Worm (Caenorhabditis elegans): Measurements from ENCODE around the gene F41E6.1.

Gene F41E6.1

DNA sequence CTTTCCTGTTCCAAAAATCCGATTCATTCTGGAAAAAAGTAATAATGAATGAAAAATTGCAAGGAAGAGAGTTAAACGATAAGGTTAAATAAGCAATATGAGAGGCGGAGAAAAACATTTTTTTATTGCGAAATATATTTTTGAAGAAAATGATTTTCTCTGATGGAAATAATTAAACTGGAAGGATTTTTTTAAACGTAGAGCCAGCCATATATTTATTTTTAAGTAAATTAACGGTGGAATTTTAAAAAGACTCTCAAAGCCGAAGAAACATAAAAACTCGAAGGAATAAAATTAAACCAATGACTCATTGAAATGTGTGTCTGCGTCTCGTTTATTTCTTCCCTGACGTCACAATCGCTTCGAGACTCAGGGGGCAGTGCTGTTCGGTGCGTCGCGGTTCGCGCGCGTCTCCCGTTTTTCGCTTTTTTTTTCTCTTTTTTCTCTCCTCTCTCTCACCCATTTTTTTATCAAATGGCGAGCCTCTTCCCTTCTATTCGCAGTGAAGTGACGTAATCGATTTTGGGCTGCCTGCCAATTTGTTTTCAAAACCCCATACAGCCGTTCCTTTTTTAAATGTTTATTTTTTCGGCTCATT is 16.2 kb upstream of the F41E6.1 start, which contains the start of gene vps-60:
Gene vps-60 (minus strand): TSS at position 30 of the 598 bp plus-strand sequence.
- TF ChIP-seq nhr-48 (tag; optimal IDR thresholded peaks at IDR 0.05) (peak; percentile 90), nhr-77 (tag; optimal IDR thresholded peaks at IDR 0.05) (peak; percentile 95), F10B5.3 (tag; optimal IDR thresholded peaks at IDR 0.05) (no peak), hlh-30 (tag; optimal IDR thresholded peaks at IDR 0.05; ENCODE audit: insufficient read depth) (peak; percentile 93), snpc-1.2 (GFP tag; IDR thresholded peaks at IDR 0.05) (no peak), ztf-7 (tag; optimal IDR thresholded peaks at IDR 0.05) (peak; percentile 49), lin-15B (tag; optimal IDR thresholded peaks at IDR 0.05) (no peak), sdz-12 (GFP tag; optimal IDR thresholded peaks at IDR 0.05) (peak; percentile 30), lim-7 (GFP tag; IDR thresholded peaks at IDR 0.05) (0 out of 2 replicates have a peak, but pooled peaks have one; percentile 26), dmd-8 (GFP tag; IDR thresholded peaks at IDR 0.05) (no peak), nhr-102 (tag; optimal IDR thresholded peaks at IDR 0.05) (peak; percentile 66), nhr-41 (GFP tag; IDR thresholded peaks at IDR 0.05) (0 out of 2 replicates have a peak, but pooled peaks have one; percentile 29), ceh-20 (GFP tag; IDR thresholded peaks at IDR 0.05) (peak; percentile 89), zag-1 (tag; optimal IDR thresholded peaks at IDR 0.05) (no peak), nhr-28 (tag; optimal IDR thresholded peaks at IDR 0.05) (peak; percentile 82), jun-1 (tag; optimal IDR thresholded peaks at IDR 0.05) (peak; percentile 90), dve-1 (tag; optimal IDR thresholded peaks at IDR 0.05; ENCODE audit: insufficient read depth) (peak; percentile 98), nhr-42 (GFP tag; IDR thresholded peaks at IDR 0.05) (peak; percentile 77; the same call in 1 of the 2 replicates), hlh-11 (tag; optimal IDR thresholded peaks at IDR 0.05) (peak; percentile 97), lin-13 (GFP tag; optimal IDR thresholded peaks at IDR 0.05) (peak; percentile 81), F49E8.2 (tag; optimal IDR thresholded peaks at IDR 0.05; ENCODE audit: borderline replicate concordance) (no peak), zfp-2 (tag; optimal IDR thresholded peaks at IDR 0.05) (peak; percentile 70), pqm-1 (tag; optimal IDR thresholded peaks at IDR 0.05) (peak; percentile 23), aly-2 (tag; optimal IDR thresholded peaks at IDR 0.05) (no peak), madf-5 (GFP tag; IDR thresholded peaks at IDR 0.05) (no peak), dmd-9 (GFP tag; IDR thresholded peaks at IDR 0.05) (no peak), nhr-237 (tag; optimal IDR thresholded peaks at IDR 0.05) (no peak), lin-38 (GFP tag; IDR thresholded peaks at IDR 0.05) (peak; percentile 77), ceh-62 (tag; optimal IDR thresholded peaks at IDR 0.05) (no peak), Y105C5A.15 (GFP tag; IDR thresholded peaks at IDR 0.05) (no peak), daf-19 (GFP tag; conservative IDR thresholded peaks at IDR 0.05) (no peak), skn-1 (tag; optimal IDR thresholded peaks at IDR 0.05) (no peak), lir-3 (tag; optimal IDR thresholded peaks at IDR 0.05) (no peak), fkh-10 (GFP tag; optimal IDR thresholded peaks at IDR 0.05) (peak; percentile 74), nhr-6 (tag; optimal IDR thresholded peaks at IDR 0.05) (peak; percentile 97), mdl-1 (tag; optimal IDR thresholded peaks at IDR 0.05) (peak; percentile 17 to 84), hif-1 (tag; optimal IDR thresholded peaks at IDR 0.05) (peak; percentile 37 to 88), mxl-3 (GFP tag; optimal IDR thresholded peaks at IDR 0.05) (peak; percentile 58), ceh-28 (tag; optimal IDR thresholded peaks at IDR 0.05) (peak; percentile 33), mdt-29 (GFP tag; IDR thresholded peaks at IDR 0.05) (no peak), set-16 (GFP tag; IDR thresholded peaks at IDR 0.05) (peak; percentile 84), zip-2 (tag; optimal IDR thresholded peaks at IDR 0.05) (peak; percentile 60), F37D6.2 (tag; optimal IDR thresholded peaks at IDR 0.05) (peak; percentile 69), Y48G9A.11 (GFP tag; IDR thresholded peaks at IDR 0.05) (peak; percentile 54; the same call in 1 of the 2 replicates), saeg-2 (GFP tag; IDR thresholded peaks at IDR 0.05) (0 out of 2 replicates have a peak, but pooled peaks have one; percentile 42), ces-1 (GFP tag; optimal IDR thresholded peaks at IDR 0.05) (peak; percentile 35), ceh-44 (GFP tag; IDR thresholded peaks at IDR 0.05) (no peak), attf-4 (tag; optimal IDR thresholded peaks at IDR 0.05) (no peak), F44E2.7 (GFP tag; IDR thresholded peaks at IDR 0.05) (no peak), aha-1 (tag) (peak; percentile 99), hmg-1.1 (GFP tag; IDR thresholded peaks at IDR 0.05) (peak; percentile 92)
